Worm (Caenorhabditis elegans): Measurements from ENCODE around the gene C15H11.13.

DNA sequence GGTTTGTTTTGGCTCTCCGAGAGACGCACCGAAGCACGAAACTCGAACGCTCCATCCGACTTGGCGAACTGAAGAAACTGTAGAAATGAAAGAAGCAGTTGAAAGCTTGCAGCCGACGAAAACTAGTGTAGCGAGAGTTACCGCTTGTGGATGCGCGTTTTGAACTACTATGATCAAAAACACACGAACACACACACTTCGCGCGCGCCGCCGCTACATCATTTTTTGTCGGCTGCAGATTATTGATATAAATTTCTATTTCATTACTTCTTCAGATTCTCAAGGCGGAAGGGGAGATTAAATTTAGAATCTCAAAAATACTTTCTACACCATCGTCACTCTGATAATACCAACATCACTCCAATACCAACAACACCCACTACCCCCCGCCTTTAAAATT is 32.9 kb upstream of the C15H11.13 start:
- no peak for TF ChIP-seq W03F9.2 (tag; optimal IDR thresholded peaks at IDR 0.05)
- TF ChIP-seq him-1 (tag; optimal IDR thresholded peaks at IDR 0.05): no peak
- no peak for TF ChIP-seq dao-5 (tag; optimal IDR thresholded peaks at IDR 0.05)
